Worm (Caenorhabditis elegans) whole organism, L4 larva: ENCODE measurements around the gene rps-27.
A peak's percentile ranks its signal among the peaks of the same experiment; 100 is the strongest.

Experiments
- D1046.2 ChIP-seq: fragments of 200-800 bp; sonication (Bioruptor generic); IDR thresholded peaks from 2 replicates; pipeline ENCODE4 v1.3.6; 2022; ENCODE audit warnings: missing genetic modification characterization, missing compliant biosample characterization
- F26F4.8 ChIP-seq: fragments of 200-800 bp; sonication (Bioruptor generic); conservative IDR thresholded peaks from 2 replicates; pipeline ENCODE4 v1.3.6; 2022; ENCODE audit warnings: missing genetic modification characterization, missing compliant biosample characterization
- R02D3.7 ChIP-seq: fragments of 150-350 bp; sonication (generic microtip); optimal IDR thresholded peaks from 3 replicates; lab custom pipeline; 2014; ENCODE audit warnings: missing biosample characterization, missing genetic modification characterization
- T20F7.1 ChIP-seq: fragments of 200-800 bp; sonication (Bioruptor generic); optimal IDR thresholded peaks from 2 replicates; lab custom pipeline; 2018; ENCODE audit warnings: mild to moderate bottlenecking, missing genetic modification characterization, missing compliant biosample characterization
- Y5F2A.4 ChIP-seq: fragments of 200-800 bp; sonication (Bioruptor generic); optimal IDR thresholded peaks from 2 replicates; lab custom pipeline; 2018; ENCODE audit warnings: mild to moderate bottlenecking, missing genetic modification characterization, missing compliant biosample characterization
- aha-1 ChIP-seq: fragments of 150-350 bp; peaks from one replicate; lab custom pipeline; 2014; ENCODE audit warnings: missing biosample characterization, missing genetic modification characterization
- aly-2 ChIP-seq: sonication (generic microtip); optimal IDR thresholded peaks from 2 replicates; lab custom pipeline; 2018; ENCODE audit warnings: missing biosample characterization, missing genetic modification characterization
- ama-1 ChIP-seq: fragments of 150-350 bp; optimal IDR thresholded peaks from 2 replicates; lab custom pipeline; 2014; ENCODE audit warnings: inconsistent platforms, mixed read lengths
- ceh-62 ChIP-seq: sonication (generic microtip); optimal IDR thresholded peaks from 2 replicates; lab custom pipeline; 2017; ENCODE audit warnings: missing biosample characterization, missing genetic modification characterization
- ctbp-1 ChIP-seq: fragments of 200-800 bp; sonication (Bioruptor generic); IDR thresholded peaks from 2 replicates; pipeline ENCODE4 v1.3.6; 2022; ENCODE audit warnings: missing genetic modification reagents, missing genetic modification characterization, missing compliant biosample characterization
- dmd-9 ChIP-seq: fragments of 200-800 bp; sonication (Bioruptor generic); IDR thresholded peaks from 2 replicates; pipeline ENCODE4 v1.3.6; 2022; ENCODE audit warnings: missing genetic modification reagents, missing genetic modification characterization, missing compliant biosample characterization
- dve-1 ChIP-seq: sonication (generic microtip); optimal IDR thresholded peaks from 2 replicates; lab custom pipeline; 2017; ENCODE audit warnings: antibody characterized with exemption, mild to moderate bottlenecking, missing genetic modification characterization, missing compliant biosample characterization; ENCODE audit not compliant: insufficient read depth
- egl-43 ChIP-seq: fragments of 200-800 bp; sonication (Bioruptor generic); IDR thresholded peaks from 2 replicates; pipeline ENCODE4 v1.3.6; 2022; ENCODE audit warnings: missing genetic modification reagents, missing genetic modification characterization, missing compliant biosample characterization
- fos-1 ChIP-seq: fragments of 150-350 bp; optimal IDR thresholded peaks from 2 replicates; lab custom pipeline; 2014; ENCODE audit warnings: missing biosample characterization, missing genetic modification characterization
- hif-1 ChIP-seq, 2 experiments: sonication (generic microtip); optimal IDR thresholded peaks; 2 replicates each; lab custom pipeline; 2016 to 2017; ENCODE audit warnings: missing compliant biosample characterization in 2 of 2, missing genetic modification characterization in 2 of 2, missing genetic modification reagents in 2 of 2, missing genotype in 2 of 2, mild to moderate bottlenecking in 1 of 2
- lin-15B ChIP-seq: fragments of 150-350 bp; sonication (generic microtip); optimal IDR thresholded peaks from 3 replicates; lab custom pipeline; 2014; ENCODE audit warnings: missing biosample characterization, missing genetic modification characterization
- lin-29 ChIP-seq: fragments of 200-800 bp; sonication (Bioruptor generic); IDR thresholded peaks from 2 replicates; pipeline ENCODE4 v1.3.6; 2022; ENCODE audit warnings: missing genetic modification reagents, missing genetic modification characterization, missing compliant biosample characterization
- lin-39 ChIP-seq: fragments of 150-350 bp; optimal IDR thresholded peaks from 2 replicates; lab custom pipeline; 2014; ENCODE audit warnings: missing biosample characterization, missing genetic modification reagents, missing genetic modification characterization
- lsy-2 ChIP-seq, 2 experiments: fragments of 150-350 bp in 1 of 2; sonication (generic microtip) in 1 of 2; optimal IDR thresholded peaks; 2 replicates each; lab custom pipeline; 2014 to 2017; ENCODE audit warnings: missing biosample characterization in 2 of 2, missing genetic modification characterization in 2 of 2
- mep-1 ChIP-seq: fragments of 150-350 bp; sonication (generic microtip); optimal IDR thresholded peaks from 3 replicates; lab custom pipeline; 2014; ENCODE audit warnings: missing biosample characterization, missing genetic modification characterization
- mes-2 ChIP-seq: sonication (generic microtip); optimal IDR thresholded peaks from 2 replicates; lab custom pipeline; 2016; ENCODE audit warnings: missing genotype, mild to moderate bottlenecking, missing genetic modification characterization, missing compliant biosample characterization; ENCODE audit not compliant: poor library complexity, severe bottlenecking
- nhr-10 ChIP-seq: fragments of 150-350 bp; optimal IDR thresholded peaks from 2 replicates; lab custom pipeline; 2014; ENCODE audit warnings: missing biosample characterization, missing genetic modification characterization
- nhr-11 ChIP-seq: fragments of 150-350 bp; optimal IDR thresholded peaks from 2 replicates; lab custom pipeline; 2014; ENCODE audit warnings: missing biosample characterization, missing genetic modification characterization
- nhr-111 ChIP-seq: fragments of 200-800 bp; sonication (Bioruptor generic); optimal IDR thresholded peaks from 2 replicates; lab custom pipeline; 2018; ENCODE audit warnings: mild to moderate bottlenecking, missing genetic modification characterization, missing compliant biosample characterization
- nhr-25 ChIP-seq: sonication (generic microtip); optimal IDR thresholded peaks from 2 replicates; lab custom pipeline; 2017; ENCODE audit warnings: missing genetic modification characterization, mild to moderate bottlenecking, missing compliant biosample characterization, antibody characterized with exemption, moderate library complexity, borderline replicate concordance; ENCODE audit not compliant: insufficient read depth
- nhr-42 ChIP-seq: fragments of 200-800 bp; sonication (Bioruptor generic); IDR thresholded peaks from 2 replicates; pipeline ENCODE4 v1.3.6; 2022; ENCODE audit warnings: missing genetic modification characterization, missing compliant biosample characterization
- pha-4 ChIP-seq, 2 experiments: fragments of 150-350 bp in 1 of 2; fragments of 200-800 bp in 1 of 2; sonication (Bioruptor generic) in 1 of 2; IDR thresholded peaks in 1 of 2; optimal IDR thresholded peaks in 1 of 2; 2 replicates each; pipeline versions ENCODE4 v1.3.6 to Lab custom; 2014 to 2022; ENCODE audit warnings: missing genetic modification characterization in 2 of 2, missing genetic modification reagents in 2 of 2, missing biosample characterization in 1 of 2, missing compliant biosample characterization in 1 of 2
- sdz-12 ChIP-seq: fragments of 200-800 bp; sonication (Bioruptor generic); optimal IDR thresholded peaks from 2 replicates; lab custom pipeline; 2018; ENCODE audit warnings: mild to moderate bottlenecking, missing genetic modification characterization, missing compliant biosample characterization
- set-16 ChIP-seq: fragments of 200-800 bp; sonication (Bioruptor generic); IDR thresholded peaks from 2 replicates; pipeline ENCODE4 v1.3.6; 2022; ENCODE audit warnings: missing genetic modification reagents, missing genetic modification characterization, missing compliant biosample characterization
- skn-1 ChIP-seq: fragments of 150-350 bp; optimal IDR thresholded peaks from 2 replicates; lab custom pipeline; 2014; ENCODE audit warnings: missing biosample characterization, missing genetic modification characterization
- snpc-1.2 ChIP-seq: fragments of 200-800 bp; sonication (Bioruptor generic); IDR thresholded peaks from 2 replicates; pipeline ENCODE4 v1.3.6; 2022; ENCODE audit warnings: missing genetic modification reagents, missing genetic modification characterization, missing compliant biosample characterization
- spr-3 ChIP-seq: fragments of 200-800 bp; sonication (Bioruptor generic); optimal IDR thresholded peaks from 2 replicates; lab custom pipeline; 2018; ENCODE audit warnings: mild to moderate bottlenecking, missing genetic modification characterization, missing compliant biosample characterization
- unc-130 ChIP-seq: sonication (generic microtip); optimal IDR thresholded peaks from 2 replicates; lab custom pipeline; 2016; ENCODE audit warnings: missing genetic modification reagents, missing genetic modification characterization, missing compliant biosample characterization
- unc-62 ChIP-seq, 3 experiments: fragments of 150-350 bp in 1 of 3; sonication (generic microtip); optimal IDR thresholded peaks in 2 of 3; peaks in 1 of 3; 1 replicate in 1 of 3; 2 replicates in 2 of 3; lab custom pipeline; 2014 to 2017; ENCODE audit warnings: missing biosample characterization in 3 of 3, missing genetic modification characterization in 3 of 3, missing genetic modification reagents in 3 of 3, missing genotype in 1 of 3
- ztf-7 ChIP-seq: fragments of 150-350 bp; optimal IDR thresholded peaks from 2 replicates; lab custom pipeline; 2014; ENCODE audit warnings: missing biosample characterization, missing genetic modification characterization

rps-27 gene

DNA sequence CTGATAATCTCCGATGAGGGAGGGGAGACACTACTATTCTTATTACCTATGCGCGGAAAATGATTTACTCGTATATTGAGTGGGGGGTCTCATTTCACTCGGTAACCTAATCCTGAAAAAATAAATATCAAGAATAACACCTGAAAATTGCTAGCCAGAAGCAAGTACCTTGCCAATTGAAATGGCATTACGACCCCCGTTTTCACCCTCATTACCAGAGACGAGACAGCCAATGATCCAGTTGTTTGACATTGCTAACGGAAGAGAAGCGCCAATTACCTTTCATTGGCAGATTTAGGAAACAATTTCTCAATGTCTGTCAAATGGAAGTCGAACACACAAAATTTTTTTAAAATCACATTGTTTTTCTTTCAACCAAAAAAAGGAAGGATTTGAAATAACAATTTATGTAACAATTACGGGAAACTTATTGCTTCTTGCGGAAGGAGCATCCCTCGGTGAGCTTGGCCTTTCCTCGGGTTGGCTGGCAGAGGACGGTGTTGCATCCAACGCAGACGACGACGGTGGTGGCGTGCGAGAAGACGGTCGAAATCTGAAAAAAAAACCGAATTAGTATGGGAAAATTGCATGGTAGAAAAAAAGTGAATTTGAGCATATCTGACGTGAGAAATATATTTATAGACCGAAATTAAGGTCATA lies 704 bp downstream of the rps-27 start (continued):
- TF ChIP-seq ctbp-1 (GFP tag; lab: Robert Waterston, UW) = 0 out of 2 replicates have a peak, but pooled peaks have one; percentile 35
- no peak for TF ChIP-seq nhr-11
- no peak for TF ChIP-seq R02D3.7 (tag; lab: Kevin White, UChicago)
- TF ChIP-seq lin-15B = no peak
- no peak for TF ChIP-seq skn-1 (tag; lab: Kevin White, UChicago)
- TF ChIP-seq aly-2 (tag; lab: Kevin White, UChicago) = no peak
- peak; percentile 49 for TF ChIP-seq nhr-111 (GFP tag; lab: Kevin White, UChicago)
- TF ChIP-seq spr-3 (GFP tag; lab: Kevin White, UChicago) = peak; percentile 25
- no peak for TF ChIP-seq dve-1 (tag; lab: Kevin White, UChicago)
- TF ChIP-seq sdz-12 (GFP tag; lab: Kevin White, UChicago) = no peak
- TF ChIP-seq mep-1 = no peak
- TF ChIP-seq, all 104 proteins: peak for 17

DNA sequence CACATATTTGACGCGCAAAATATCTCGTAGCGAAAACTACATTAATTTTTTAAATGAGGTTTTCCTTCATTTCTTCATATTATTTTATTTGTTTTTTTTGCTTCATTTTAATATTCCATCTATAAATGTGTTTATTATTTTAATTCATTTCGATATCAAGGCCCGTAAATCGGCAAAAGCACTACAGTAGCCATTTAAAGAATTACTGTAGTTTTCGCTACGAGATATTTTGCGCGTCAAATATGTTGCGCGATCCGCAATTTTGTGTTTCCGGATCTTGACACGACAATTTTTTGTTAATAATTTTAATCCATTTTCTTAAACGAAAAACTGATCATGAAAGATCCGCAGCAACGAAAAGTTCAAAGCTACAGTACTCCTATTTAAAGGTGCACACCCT lies 1.7 kb downstream of the rps-27 start:
- TF ChIP-seq ztf-7 (tag; lab: Kevin White, UChicago) = no peak
- peak; percentile 3 for TF ChIP-seq mes-2

DNA sequence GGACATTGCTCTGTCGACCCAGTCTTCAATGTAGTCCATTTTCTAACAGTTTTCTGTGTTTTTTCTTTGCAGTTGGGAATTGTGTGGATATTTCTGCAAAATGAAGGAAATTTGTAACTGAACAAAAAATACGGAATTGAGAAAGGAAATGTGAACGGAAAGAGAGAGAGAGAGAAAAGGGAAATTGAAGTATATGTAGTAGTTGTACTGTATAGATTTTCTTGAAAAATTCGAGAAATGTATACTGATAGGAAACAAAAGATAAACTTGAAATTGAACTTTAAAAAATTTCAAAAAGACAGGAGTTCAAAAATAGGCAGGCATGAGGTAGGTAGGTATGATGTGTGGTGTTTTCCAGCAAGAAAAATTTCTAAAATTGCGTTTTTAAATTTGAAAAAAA lies 20.1 kb downstream of the rps-27 start, which contains the start of gene daam-1:
Gene daam-1, minus strand, starts transcription at position 101 of the 400 bp plus-strand sequence.
- TF ChIP-seq nhr-42 (GFP tag; lab: Robert Waterston, UW) (no peak), nhr-25 (no peak), mep-1 (no peak), dve-1 (tag; lab: Kevin White, UChicago) (no peak), Y5F2A.4 (no peak), lin-39 (tag; lab: Kevin White, UChicago) (no peak), hif-1 (tag; optimal IDR thresholded peaks at IDR 0.05; lab: Kevin White, UChicago) (no peak), ceh-62 (no peak), fos-1 (tag; lab: Kevin White, UChicago) (no peak), ama-1 (lab: Kevin White, UChicago) (no peak), unc-130 (GFP tag; lab: Kevin White, UChicago) (no peak), nhr-10 (tag; lab: Kevin White, UChicago) (no peak)

DNA sequence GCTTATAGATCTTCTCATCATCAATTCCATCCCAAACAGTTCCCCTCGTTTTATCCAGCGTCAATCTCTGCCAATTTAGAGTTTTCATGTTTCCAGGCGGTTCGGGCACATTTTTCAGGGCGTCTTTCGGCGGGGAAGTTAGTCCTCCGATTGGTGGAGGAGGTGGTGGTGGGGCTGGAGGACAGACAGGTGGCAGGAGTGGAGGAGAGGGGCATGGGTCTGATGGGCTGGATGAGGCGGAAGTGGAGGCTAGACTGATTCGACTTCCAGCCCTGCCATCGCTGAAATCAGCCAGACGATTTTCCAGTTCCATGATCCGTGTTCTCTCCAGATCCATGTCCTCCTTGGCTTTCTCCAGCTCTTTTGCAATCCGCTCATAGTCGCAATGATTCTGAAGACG lies 35.8 kb downstream of the rps-27 start:
- TF ChIP-seq snpc-1.2 (GFP tag; lab: Robert Waterston, UW) = no peak
- peak; percentile 42 for TF ChIP-seq aha-1 (tag; lab: Kevin White, UChicago)
- TF ChIP-seq unc-62 (GFP tag; optimal IDR thresholded peaks at IDR 0.05 in 1 of 2; lab: Kevin White, UChicago) = peak in 1 of 2 experiments; percentile 12
- TF ChIP-seq unc-62 (tag; optimal IDR thresholded peaks at IDR 0.05; lab: Kevin White, UChicago) = no peak
- peak; percentile 85 for TF ChIP-seq set-16 (GFP tag; lab: Robert Waterston, UW)
- TF ChIP-seq, all 104 proteins: peak for 3

DNA sequence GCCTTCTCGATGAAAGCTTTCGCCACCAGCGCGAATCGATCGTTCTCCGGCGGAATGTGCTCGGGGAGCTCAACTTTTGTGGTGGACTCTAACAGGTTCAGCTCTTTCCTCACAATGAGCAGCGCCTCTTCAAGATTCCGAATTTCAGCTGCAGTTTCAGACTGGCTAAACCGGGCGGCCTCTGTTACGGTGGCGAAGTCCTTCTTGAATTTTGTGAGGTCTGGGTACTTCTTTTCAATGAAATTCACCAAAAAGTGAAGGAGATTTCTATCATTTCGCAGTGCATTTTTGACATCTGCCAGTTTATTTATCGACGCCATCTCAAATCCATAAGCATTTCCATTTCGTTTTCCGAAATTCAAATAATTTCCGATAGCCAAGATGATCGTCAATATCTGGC lies 37.4 kb downstream of the rps-27 start:
- TF ChIP-seq unc-62 (GFP tag; optimal IDR thresholded peaks at IDR 0.05 in 1 of 2; lab: Kevin White, UChicago) = peak in 1 of 2 experiments; percentile 95
- TF ChIP-seq unc-62 (tag; optimal IDR thresholded peaks at IDR 0.05; lab: Kevin White, UChicago) = no peak
- TF ChIP-seq lsy-2 (tag; optimal IDR thresholded peaks at IDR 0.05; lab: Kevin White, UChicago) = no peak

DNA sequence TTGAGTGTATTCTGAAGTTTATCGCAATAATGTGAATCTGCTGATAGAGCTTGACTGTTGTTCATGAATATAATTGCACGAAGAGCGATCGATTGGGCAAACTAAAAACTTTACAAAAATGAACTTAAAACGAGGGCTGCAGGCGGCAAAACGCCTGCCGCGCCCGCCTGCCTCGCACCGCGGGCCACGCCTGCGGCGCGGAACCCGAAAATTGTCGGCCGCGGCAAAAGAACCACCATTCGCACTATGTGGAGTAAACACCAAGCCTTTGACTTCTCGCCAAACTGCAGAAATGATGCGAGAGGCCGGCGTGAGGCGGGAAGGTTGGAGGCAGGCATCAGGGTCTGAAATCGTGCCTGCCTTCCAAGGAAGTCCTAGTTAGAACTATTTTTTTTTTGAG lies 40.0 kb downstream of the rps-27 start:
- TF ChIP-seq aha-1 (tag; lab: Kevin White, UChicago) (peak; percentile 25), set-16 (GFP tag; lab: Robert Waterston, UW) (peak; percentile 92), dmd-9 (GFP tag; lab: Robert Waterston, UW) (no peak), lin-29 (0 out of 2 replicates have a peak, but pooled peaks have one; percentile 18), D1046.2 (no peak), egl-43 (GFP tag; lab: Robert Waterston, UW) (peak; percentile 70), pha-4 (GFP tag; IDR thresholded peaks at IDR 0.05; lab: Robert Waterston, UW) (0 out of 2 replicates have a peak, but pooled peaks have one; percentile 6), pha-4 (tag; optimal IDR thresholded peaks at IDR 0.05; lab: Kevin White, UChicago) (no peak), F26F4.8 (0 out of 2 replicates have a peak, but pooled peaks have one; percentile 45), snpc-1.2 (GFP tag; lab: Robert Waterston, UW) (0 out of 2 replicates have a peak, but pooled peaks have one; percentile 46), T20F7.1 (GFP tag; lab: Kevin White, UChicago) (no peak)
